Fruit fly (Drosophila melanogaster): Measurements from ENCODE around the gene Wnt4.

- TF ChIP-seq h (GFP tag; optimal IDR thresholded peaks at IDR 0.05) (no peak), psq (GFP tag; optimal IDR thresholded peaks at IDR 0.05) (no peak)
Measured at dm6 chr2L:7241499-7241898, 35.5 kb downstream of the Wnt4 start.
